Fruit fly (Drosophila melanogaster) whole organism, prepupa: ENCODE results near the gene CG5850.

Experiments used
- CG11294 ChIP-seq: fragments of 200-800 bp; sonication (Bioruptor generic); IDR thresholded peaks from 2 replicates; pipeline ENCODE4 v1.3.6; 2022; ENCODE audit warnings: missing biosample characterization, missing genetic modification characterization
- CG16779 ChIP-seq: fragments of 200-800 bp; sonication (Bioruptor generic); optimal IDR thresholded peaks from 3 replicates; lab custom pipeline; 2017; ENCODE audit warnings: missing biosample characterization, mild to moderate bottlenecking, missing genetic modification characterization
- CG32006 ChIP-seq: fragments of 200-800 bp; sonication (Bioruptor generic); optimal IDR thresholded peaks from 3 replicates; lab custom pipeline; 2017; ENCODE audit warnings: missing biosample characterization, mild to moderate bottlenecking, missing genetic modification characterization
- CG6808 ChIP-seq: fragments of 200-800 bp; sonication (Bioruptor generic); optimal IDR thresholded peaks from 3 replicates; lab custom pipeline; 2017; ENCODE audit warnings: missing biosample characterization, missing genetic modification characterization, mild to moderate bottlenecking, moderate library complexity, missing genetic modification reagents
- CG6854 ChIP-seq: fragments of 200-800 bp; sonication (Bioruptor generic); optimal IDR thresholded peaks from 2 replicates; lab custom pipeline; 2017; ENCODE audit warnings: missing biosample characterization, mild to moderate bottlenecking, missing genetic modification characterization
- CG8119 ChIP-seq: fragments of 200-800 bp; sonication (Bioruptor generic); IDR thresholded peaks from 3 replicates; pipeline ENCODE4 v1.3.6; 2022; ENCODE audit warnings: missing biosample characterization, missing genetic modification characterization
- CG8319 ChIP-seq: fragments of 200-800 bp; sonication (Bioruptor generic); optimal IDR thresholded peaks from 3 replicates; lab custom pipeline; 2016; ENCODE audit warnings: missing biosample characterization, missing genetic modification characterization
- CG9139 ChIP-seq: fragments of 200-800 bp; sonication (Bioruptor generic); optimal IDR thresholded peaks from 3 replicates; lab custom pipeline; 2017; ENCODE audit warnings: missing biosample characterization, mild to moderate bottlenecking, missing genetic modification characterization
- Ets96B ChIP-seq: fragments of 200-800 bp; optimal IDR thresholded peaks from 2 replicates; lab custom pipeline; 2019; ENCODE audit warnings: missing biosample characterization, mild to moderate bottlenecking, missing genetic modification characterization, moderate library complexity
- Hr39 ChIP-seq: fragments of 200-800 bp; sonication (Bioruptor generic); optimal IDR thresholded peaks from 2 replicates; lab custom pipeline; 2016; ENCODE audit warnings: missing biosample characterization, missing genetic modification characterization
- OdsH ChIP-seq: fragments of 200-800 bp; sonication (Bioruptor generic); optimal IDR thresholded peaks from 3 replicates; lab custom pipeline; 2016; ENCODE audit warnings: missing biosample characterization, missing genetic modification characterization
- acj6 ChIP-seq: fragments of 200-800 bp; sonication (Bioruptor generic); optimal IDR thresholded peaks from 3 replicates; lab custom pipeline; 2016; ENCODE audit warnings: missing biosample characterization, missing genetic modification characterization
- dsx ChIP-seq: fragments of 200-800 bp; optimal IDR thresholded peaks from 3 replicates; lab custom pipeline; 2019; ENCODE audit warnings: missing biosample characterization, mild to moderate bottlenecking, missing genetic modification characterization, moderate library complexity; ENCODE audit not compliant: poor library complexity, severe bottlenecking
- fd59A ChIP-seq: fragments of 200-800 bp; sonication (Bioruptor generic); optimal IDR thresholded peaks from 2 replicates; lab custom pipeline; 2017; ENCODE audit warnings: missing biosample characterization, mild to moderate bottlenecking, missing genetic modification characterization, missing genetic modification reagents

DNA sequence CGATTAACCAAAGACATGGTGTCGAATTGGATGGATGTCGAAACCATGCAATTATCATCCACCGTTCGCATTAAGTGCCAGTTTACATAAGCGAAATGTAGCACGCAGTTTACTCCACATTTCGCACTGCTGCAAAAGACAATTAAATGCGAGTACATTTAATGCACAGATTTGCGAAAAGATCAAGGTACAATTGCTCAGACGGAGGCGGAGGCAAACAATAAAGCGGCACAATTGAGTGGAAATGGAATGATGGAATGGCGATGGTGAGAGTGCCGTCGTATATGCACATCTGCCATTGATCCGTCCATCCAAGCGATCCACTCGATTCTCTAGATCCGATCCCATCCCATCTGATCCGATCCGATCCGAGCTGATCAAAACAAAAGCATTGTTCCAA, 18.7 kb downstream of the CG5850 start:
- TF ChIP-seq CG16779 = peak; percentile 14
- TF ChIP-seq Hr39 (GFP tag; lab: Kevin White, UChicago) = no peak
- no peak for TF ChIP-seq CG11294 (GFP tag; lab: Robert Waterston, UW)
- TF ChIP-seq CG9139 (GFP tag; lab: Kevin White, UChicago) = peak; percentile 49
- peak; percentile 33 for TF ChIP-seq CG6854
- TF ChIP-seq CG8119 (GFP tag; lab: Robert Waterston, UW) = no peak
- no peak for TF ChIP-seq Ets96B (tag; lab: Kevin White, UChicago)
- peak; percentile 3 for TF ChIP-seq dsx (GFP tag; lab: Kevin White, UChicago)
- no peak for TF ChIP-seq CG8319
- TF ChIP-seq CG6808 (GFP tag; lab: Kevin White, UChicago) = peak; percentile 42
- TF ChIP-seq acj6 (GFP tag; lab: Kevin White, UChicago) = no peak
- no peak for TF ChIP-seq fd59A
- TF ChIP-seq CG32006 (GFP tag; lab: Kevin White, UChicago) = no peak
- no peak for TF ChIP-seq OdsH (GFP tag; lab: Kevin White, UChicago)
